Worm (Caenorhabditis elegans): ENCODE measurements around the gene C27D6.15.

The C27D6.15 gene

DNA sequence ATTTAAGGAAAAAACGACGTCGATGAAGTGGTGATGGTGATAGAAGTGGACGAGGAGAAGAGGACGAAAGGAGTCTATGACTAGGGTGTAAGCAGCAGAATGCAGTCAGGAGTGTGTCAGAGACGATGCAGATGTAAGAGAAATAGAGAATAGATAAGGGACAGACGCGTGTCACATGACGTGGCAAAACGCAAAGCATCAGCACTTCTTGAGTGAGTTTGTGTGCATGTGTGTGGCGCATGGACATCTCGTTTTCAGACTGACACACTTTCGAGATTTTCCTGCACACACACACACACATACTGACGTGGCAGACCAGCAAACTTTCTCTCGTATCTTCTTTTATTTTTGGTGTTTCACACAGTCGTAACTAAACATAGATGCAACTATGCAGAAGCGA lies 10.7 kb downstream of the C27D6.15 start (continued):
- TF ChIP-seq K12H6.12 (tag; optimal IDR thresholded peaks at IDR 0.05), result peak; percentile 52
- no peak for TF ChIP-seq madf-3 (GFP tag; IDR thresholded peaks at IDR 0.05)
- TF ChIP-seq F39B2.1 (GFP tag; IDR thresholded peaks at IDR 0.05), result no peak
- TF ChIP-seq Y53G8AR.9 (GFP tag; conservative IDR thresholded peaks at IDR 0.05), result peak; percentile 57; the same call in 1 of the 2 replicates
- TF ChIP-seq madf-10 (tag; optimal IDR thresholded peaks at IDR 0.05), result peak; percentile 22
- no peak for TF ChIP-seq B0261.1 (tag; optimal IDR thresholded peaks at IDR 0.05)
- no peak; the same call in 1 of the 2 replicates for TF ChIP-seq B0336.3 (GFP tag; IDR thresholded peaks at IDR 0.05)
- no peak for TF ChIP-seq gei-17 (GFP tag; optimal IDR thresholded peaks at IDR 0.05)
- no peak for TF ChIP-seq unc-62 (GFP tag; optimal IDR thresholded peaks at IDR 0.05)
- TF ChIP-seq dpl-1 (GFP tag; optimal IDR thresholded peaks at IDR 0.05), result no peak
- TF ChIP-seq C06A6.2 (GFP tag; conservative IDR thresholded peaks at IDR 0.05), result peak; percentile 59; the same call in 1 of the 2 replicates
- no peak; the same call in none of the 2 replicates for TF ChIP-seq nfyb-1 (GFP tag; IDR thresholded peaks at IDR 0.05)
- TF ChIP-seq lsy-27 (tag; optimal IDR thresholded peaks at IDR 0.05; ENCODE audit: borderline replicate concordance, insufficient read depth), result no peak
- TF ChIP-seq ztf-25 (GFP tag; IDR thresholded peaks at IDR 0.05), result no peak
- TF ChIP-seq attf-6 (GFP tag; IDR thresholded peaks at IDR 0.05), result no peak
- no peak for TF ChIP-seq F57A8.1 (GFP tag; optimal IDR thresholded peaks at IDR 0.05)
- no peak for TF ChIP-seq sea-2 (GFP tag; IDR thresholded peaks at IDR 0.05)
- no peak for TF ChIP-seq Y67H2A.10 (GFP tag; conservative IDR thresholded peaks at IDR 0.05)
- TF ChIP-seq nfya-2 (GFP tag; IDR thresholded peaks at IDR 0.05), result no peak
- TF ChIP-seq nfya-1 (tag; optimal IDR thresholded peaks at IDR 0.05; ENCODE audit: borderline replicate concordance, insufficient read depth), result no peak
- TF ChIP-seq F52B5.7 (tag; optimal IDR thresholded peaks at IDR 0.05), result no peak
- no peak for TF ChIP-seq lag-1 (GFP tag; IDR thresholded peaks at IDR 0.05)
- TF ChIP-seq snpc-1.3 (tag; optimal IDR thresholded peaks at IDR 0.05; ENCODE audit: insufficient read depth), result no peak
- TF ChIP-seq aptf-3 (GFP tag; IDR thresholded peaks at IDR 0.05), result no peak
- no peak for TF ChIP-seq F57C9.4 (tag; optimal IDR thresholded peaks at IDR 0.05)
- TF ChIP-seq F49E8.2 (tag; optimal IDR thresholded peaks at IDR 0.05; ENCODE audit: insufficient read depth), result no peak
- TF ChIP-seq mcd-1 (GFP tag; IDR thresholded peaks at IDR 0.05), result peak; percentile 50
- no peak for TF ChIP-seq tbx-9 (tag; optimal IDR thresholded peaks at IDR 0.05; ENCODE audit: borderline replicate concordance)
- TF ChIP-seq ztf-28 (GFP tag; IDR thresholded peaks at IDR 0.05), result no peak
- TF ChIP-seq dpff-1 (tag; optimal IDR thresholded peaks at IDR 0.05), result no peak
- TF ChIP-seq K11D2.4 (GFP tag; IDR thresholded peaks at IDR 0.05), result 0 out of 2 replicates have a peak, but pooled peaks have one; percentile 50
- TF ChIP-seq F10E7.11 (tag; optimal IDR thresholded peaks at IDR 0.05), result no peak
- no peak for TF ChIP-seq bed-2 (GFP tag; IDR thresholded peaks at IDR 0.05)
- no peak for TF ChIP-seq ceh-58 (GFP tag; IDR thresholded peaks at IDR 0.05)
- TF ChIP-seq sptf-2 (GFP tag; optimal IDR thresholded peaks at IDR 0.05), result no peak
- TF ChIP-seq somi-1 (GFP tag; optimal IDR thresholded peaks at IDR 0.05), result peak; percentile 55
- TF ChIP-seq F33H1.4 (GFP tag; IDR thresholded peaks at IDR 0.05), result no peak
- TF ChIP-seq nhr-27 (tag; optimal IDR thresholded peaks at IDR 0.05), result no peak
- 0 out of 2 replicates have a peak, but pooled peaks have one; percentile 11 for TF ChIP-seq egrh-3 (GFP tag; IDR thresholded peaks at IDR 0.05)
- TF ChIP-seq C17E4.6 (GFP tag; IDR thresholded peaks at IDR 0.05), result no peak
- peak; percentile 72 for TF ChIP-seq lin-40 (tag; optimal IDR thresholded peaks at IDR 0.05)
- no peak for TF ChIP-seq bed-1 (GFP tag; IDR thresholded peaks at IDR 0.05)
- TF ChIP-seq repo-1 (tag; optimal IDR thresholded peaks at IDR 0.05), result peak; percentile 61
- TF ChIP-seq xnd-1 (tag; optimal IDR thresholded peaks at IDR 0.05), result no peak
- no peak for TF ChIP-seq die-1 (tag; optimal IDR thresholded peaks at IDR 0.05)
- no peak for TF ChIP-seq him-1 (tag; optimal IDR thresholded peaks at IDR 0.05)
- TF ChIP-seq lir-1 (GFP tag; conservative IDR thresholded peaks at IDR 0.05), result no peak
- no peak for TF ChIP-seq mel-28 (tag; optimal IDR thresholded peaks at IDR 0.05; ENCODE audit: borderline replicate concordance)
- no peak for TF ChIP-seq ceh-79 (tag; optimal IDR thresholded peaks at IDR 0.05)
